Worm (Caenorhabditis elegans): ENCODE data around the gene col-166.

DNA sequence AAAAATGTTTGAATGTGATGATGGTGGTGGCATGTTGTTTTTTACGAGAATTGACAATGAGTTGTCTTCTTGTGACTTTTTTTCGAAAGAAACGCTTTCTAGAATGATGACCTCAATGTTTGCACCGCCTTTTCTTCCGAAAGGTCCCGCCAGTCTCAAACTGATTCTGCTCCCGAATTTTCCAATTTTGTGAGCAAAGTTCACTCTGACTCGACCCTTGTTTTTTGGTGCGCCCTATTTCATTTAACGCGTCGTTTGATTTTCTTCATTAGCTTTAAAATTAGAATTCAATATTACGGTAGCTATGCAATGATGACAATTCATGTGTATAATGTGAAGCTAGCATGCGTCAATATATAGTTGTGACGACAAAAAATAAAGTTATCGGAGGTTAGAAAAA is 49.1 kb upstream of the col-166 start, which contains the start of gene lite-1:
- TF ChIP-seq nhr-76 (tag; optimal IDR thresholded peaks at IDR 0.05) (no peak), hlh-11 (tag; optimal IDR thresholded peaks at IDR 0.05) (no peak), unc-62 (GFP tag; optimal IDR thresholded peaks at IDR 0.05 in 1 of 2) (peak in 1 of 2 experiments; percentile 73), unc-62 (tag; optimal IDR thresholded peaks at IDR 0.05) (no peak)
